Worm (Caenorhabditis elegans) whole organism, mixed stage, embryonic: ENCODE results near the gene F20B6.10.
"Not testable (repeated sequence)": the region's sequence is repeated elsewhere in the genome, so short reads cannot be mapped to it uniquely, and the experiment has no call there.

Experiments used
- blmp-1 ChIP-seq: fragments of 150-350 bp; optimal IDR thresholded peaks from 2 replicates; lab custom pipeline; 2014; ENCODE audit warnings: missing biosample characterization, missing genetic modification characterization
- elt-3 ChIP-seq: fragments of 150-350 bp; optimal IDR thresholded peaks from 2 replicates; lab custom pipeline; 2014; ENCODE audit warnings: missing biosample characterization, missing genetic modification characterization
- lin-13 ChIP-seq: fragments of 150-350 bp; optimal IDR thresholded peaks from 2 replicates; lab custom pipeline; 2014; ENCODE audit warnings: missing biosample characterization, missing genetic modification characterization
- lsy-2 ChIP-seq: fragments of 150-350 bp; optimal IDR thresholded peaks from 2 replicates; lab custom pipeline; 2014; ENCODE audit warnings: missing biosample characterization, missing genetic modification characterization
- nhr-76 ChIP-seq: sonication (generic microtip); optimal IDR thresholded peaks from 2 replicates; lab custom pipeline; 2017; ENCODE audit warnings: missing biosample characterization, missing genetic modification characterization
- sem-2 ChIP-seq: fragments of 200-800 bp; sonication (Bioruptor generic); optimal IDR thresholded peaks from 2 replicates; lab custom pipeline; 2018; ENCODE audit warnings: mild to moderate bottlenecking, missing genetic modification characterization, missing compliant biosample characterization
- snpc-4 ChIP-seq: fragments of 150-350 bp; optimal IDR thresholded peaks from 2 replicates; lab custom pipeline; 2014; ENCODE audit warnings: missing biosample characterization, missing genetic modification characterization
- unc-39 ChIP-seq: fragments of 150-350 bp; optimal IDR thresholded peaks from 2 replicates; lab custom pipeline; 2014; ENCODE audit warnings: missing biosample characterization, missing genetic modification characterization
- ztf-11 ChIP-seq: fragments of 150-350 bp; optimal IDR thresholded peaks from 2 replicates; lab custom pipeline; 2014; ENCODE audit warnings: missing biosample characterization, missing genetic modification characterization

DNA sequence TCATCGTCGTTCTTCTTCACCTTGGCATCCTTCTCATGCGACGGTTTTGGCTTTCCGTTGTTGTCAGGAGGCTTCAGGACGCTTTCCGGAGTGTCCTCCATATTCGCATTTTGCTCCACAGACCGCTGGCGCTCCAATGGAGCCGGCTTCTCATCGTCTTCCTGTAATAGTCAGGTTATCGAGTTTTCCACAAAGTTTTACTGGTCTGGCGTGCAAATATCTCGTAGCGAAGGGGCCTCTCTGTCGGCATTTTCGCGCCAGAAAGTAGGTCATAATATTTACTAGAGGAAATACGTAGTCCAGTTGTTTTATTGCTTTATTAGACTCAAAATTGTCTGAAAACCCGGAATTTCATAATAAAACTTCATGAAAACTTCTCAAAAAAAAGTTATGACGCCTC, 14.9 kb downstream of the F20B6.10 start, which contains the start of gene F20B6.6:
- not testable (repeated sequence) for TF ChIP-seq lin-13; sem-2 (GFP tag; lab: Kevin White, UChicago); lsy-2 (tag; lab: Kevin White, UChicago); nhr-76 (tag; lab: Kevin White, UChicago); unc-39 (tag; lab: Kevin White, UChicago); snpc-4 (tag; lab: Kevin White, UChicago); blmp-1 (tag; lab: Kevin White, UChicago); ztf-11 (tag; lab: Kevin White, UChicago); elt-3
